Fruit fly (Drosophila melanogaster) whole organism, prepupa: Measurements from ENCODE around the gene CG31960.

Experiments used
- Blimp-1 ChIP-seq: fragments of 200-800 bp; sonication (Bioruptor generic); optimal IDR thresholded peaks from 3 replicates; lab custom pipeline; 2017; ENCODE audit warnings: missing biosample characterization, missing genetic modification characterization, mild to moderate bottlenecking, moderate library complexity, missing genetic modification reagents
- CG10631 ChIP-seq: fragments of 200-800 bp; sonication (Bioruptor generic); optimal IDR thresholded peaks from 2 replicates; lab custom pipeline; 2016; ENCODE audit warnings: missing biosample characterization, missing genetic modification characterization
- CG11294 ChIP-seq: fragments of 200-800 bp; sonication (Bioruptor generic); IDR thresholded peaks from 2 replicates; pipeline ENCODE4 v1.3.6; 2022; ENCODE audit warnings: missing biosample characterization, missing genetic modification characterization
- CG11762 ChIP-seq: fragments of 200-800 bp; sonication (Bioruptor generic); optimal IDR thresholded peaks from 3 replicates; lab custom pipeline; 2016; ENCODE audit warnings: missing biosample characterization, missing genetic modification characterization; ENCODE audit not compliant: insufficient read depth
- CG1621 ChIP-seq: fragments of 200-800 bp; sonication (Bioruptor generic); optimal IDR thresholded peaks from 3 replicates; lab custom pipeline; 2018; ENCODE audit warnings: missing biosample characterization, mild to moderate bottlenecking, missing genetic modification characterization
- CG3032 ChIP-seq: fragments of 200-800 bp; optimal IDR thresholded peaks from 2 replicates; lab custom pipeline; 2019; ENCODE audit warnings: missing biosample characterization, mild to moderate bottlenecking, missing genetic modification characterization, moderate library complexity
- CG31627 ChIP-seq: fragments of 200-800 bp; sonication (Bioruptor generic); optimal IDR thresholded peaks from 3 replicates; lab custom pipeline; 2016; ENCODE audit warnings: missing biosample characterization, missing genetic modification characterization
- CG32006 ChIP-seq: fragments of 200-800 bp; sonication (Bioruptor generic); optimal IDR thresholded peaks from 3 replicates; lab custom pipeline; 2017; ENCODE audit warnings: missing biosample characterization, mild to moderate bottlenecking, missing genetic modification characterization
- CG3919 ChIP-seq: fragments of 200-800 bp; sonication (Bioruptor generic); optimal IDR thresholded peaks from 3 replicates; lab custom pipeline; 2016; ENCODE audit warnings: missing biosample characterization, missing genetic modification characterization
- CG4318 ChIP-seq: fragments of 200-800 bp; sonication (Bioruptor generic); optimal IDR thresholded peaks from 3 replicates; lab custom pipeline; 2017; ENCODE audit warnings: missing biosample characterization, mild to moderate bottlenecking, missing genetic modification characterization
- CG6163 ChIP-seq: fragments of 200-800 bp; sonication (Bioruptor generic); IDR thresholded peaks from 3 replicates; pipeline ENCODE4 v1.3.6; 2022; ENCODE audit warnings: missing biosample characterization, missing genetic modification characterization
- CG6276 ChIP-seq: fragments of 200-800 bp; sonication (Bioruptor generic); optimal IDR thresholded peaks from 2 replicates; lab custom pipeline; 2017; ENCODE audit warnings: missing biosample characterization, mild to moderate bottlenecking, missing genetic modification characterization
- CG6808 ChIP-seq: fragments of 200-800 bp; sonication (Bioruptor generic); optimal IDR thresholded peaks from 3 replicates; lab custom pipeline; 2017; ENCODE audit warnings: missing biosample characterization, missing genetic modification characterization, mild to moderate bottlenecking, moderate library complexity, missing genetic modification reagents
- CG8319 ChIP-seq: fragments of 200-800 bp; sonication (Bioruptor generic); optimal IDR thresholded peaks from 3 replicates; lab custom pipeline; 2016; ENCODE audit warnings: missing biosample characterization, missing genetic modification characterization
- CG8632 ChIP-seq: fragments of 200-800 bp; sonication (Bioruptor generic); optimal IDR thresholded peaks from 3 replicates; lab custom pipeline; 2016; ENCODE audit warnings: missing biosample characterization, missing genetic modification characterization
- CG9139 ChIP-seq: fragments of 200-800 bp; sonication (Bioruptor generic); optimal IDR thresholded peaks from 3 replicates; lab custom pipeline; 2017; ENCODE audit warnings: missing biosample characterization, mild to moderate bottlenecking, missing genetic modification characterization
- Eip78C ChIP-seq: fragments of 200-800 bp; sonication (Bioruptor generic); peaks from one replicate; lab custom pipeline; 2016; ENCODE audit warnings: missing biosample characterization, missing genetic modification characterization
- Hr39 ChIP-seq: fragments of 200-800 bp; sonication (Bioruptor generic); optimal IDR thresholded peaks from 2 replicates; lab custom pipeline; 2016; ENCODE audit warnings: missing biosample characterization, missing genetic modification characterization
- Lpt ChIP-seq: fragments of 200-800 bp; sonication (Bioruptor generic); optimal IDR thresholded peaks from 3 replicates; lab custom pipeline; 2016; ENCODE audit warnings: missing biosample characterization, missing genetic modification characterization
- OdsH ChIP-seq: fragments of 200-800 bp; sonication (Bioruptor generic); optimal IDR thresholded peaks from 3 replicates; lab custom pipeline; 2016; ENCODE audit warnings: missing biosample characterization, missing genetic modification characterization
- Sox102F ChIP-seq: fragments of 200-800 bp; sonication (Bioruptor generic); optimal IDR thresholded peaks from 2 replicates; lab custom pipeline; 2016; ENCODE audit warnings: missing biosample characterization, mild to moderate bottlenecking, missing genetic modification characterization
- achi ChIP-seq: fragments of 200-800 bp; sonication (Bioruptor generic); optimal IDR thresholded peaks from 3 replicates; lab custom pipeline; 2016; ENCODE audit warnings: missing biosample characterization, missing genetic modification characterization
- acj6 ChIP-seq: fragments of 200-800 bp; sonication (Bioruptor generic); optimal IDR thresholded peaks from 3 replicates; lab custom pipeline; 2016; ENCODE audit warnings: missing biosample characterization, missing genetic modification characterization
- cyc ChIP-seq: fragments of 200-800 bp; sonication (Bioruptor generic); optimal IDR thresholded peaks from 3 replicates; lab custom pipeline; 2016; ENCODE audit warnings: missing biosample characterization, missing genetic modification characterization
- dac ChIP-seq: fragments of 200-800 bp; sonication (Bioruptor generic); optimal IDR thresholded peaks from 2 replicates; lab custom pipeline; 2017; ENCODE audit warnings: missing biosample characterization, mild to moderate bottlenecking, missing genetic modification characterization
- esn ChIP-seq: fragments of 200-800 bp; sonication (Bioruptor generic); optimal IDR thresholded peaks from 2 replicates; lab custom pipeline; 2016; ENCODE audit warnings: missing biosample characterization, mild to moderate bottlenecking, missing genetic modification characterization, moderate library complexity
- fd59A ChIP-seq: fragments of 200-800 bp; sonication (Bioruptor generic); optimal IDR thresholded peaks from 2 replicates; lab custom pipeline; 2017; ENCODE audit warnings: missing biosample characterization, mild to moderate bottlenecking, missing genetic modification characterization, missing genetic modification reagents
- fd85E ChIP-seq: fragments of 200-800 bp; sonication (Bioruptor generic); optimal IDR thresholded peaks from 3 replicates; lab custom pipeline; 2016; ENCODE audit warnings: missing biosample characterization, missing genetic modification characterization
- fkh ChIP-seq: fragments of 200-800 bp; sonication (Bioruptor generic); optimal IDR thresholded peaks from 3 replicates; lab custom pipeline; 2017; ENCODE audit warnings: missing biosample characterization, mild to moderate bottlenecking, missing genetic modification characterization, moderate library complexity
- lz ChIP-seq: fragments of 200-800 bp; sonication (Bioruptor generic); optimal IDR thresholded peaks from 3 replicates; lab custom pipeline; 2016; ENCODE audit warnings: missing biosample characterization, missing genetic modification characterization

Gene CG31960

dm6 chr2L:3806197-3807030 lies 21.7 kb downstream of the CG31960 start (continued):
- TF ChIP-seq CG32006 (GFP tag; lab: Kevin White, UChicago) = no peak

dm6 chr2L:3813255-3813875 lies 28.6 kb downstream of the CG31960 start, which contains the start of gene CG3407:
Gene CG3407, minus strand, starts transcription at chr2L:3813410.
- TF ChIP-seq CG31627 (GFP tag; lab: Kevin White, UChicago) (peak; percentile 33), cyc (GFP tag; lab: Kevin White, UChicago) (peak; percentile 24), CG6163 (no peak), Lpt (GFP tag; lab: Kevin White, UChicago) (no peak), fd59A (peak; percentile 19), fkh (GFP tag; lab: Kevin White, UChicago) (peak; percentile 53), lz (GFP tag; lab: Kevin White, UChicago) (peak; percentile 16), esn (peak; percentile 53)

dm6 chr2L:3814163-3814562 lies 29.4 kb downstream of the CG31960 start:
- TF ChIP-seq Hr39 (no peak), CG3919 (GFP tag; lab: Kevin White, UChicago) (no peak), CG11762 (no peak), CG1621 (tag; lab: Kevin White, UChicago) (no peak), CG3032 (tag; lab: Kevin White, UChicago) (no peak), OdsH (GFP tag; lab: Kevin White, UChicago) (no peak), achi (GFP tag; lab: Kevin White, UChicago) (no peak), Blimp-1 (GFP tag; lab: Kevin White, UChicago) (no peak), cyc (GFP tag; lab: Kevin White, UChicago) (no peak), fd85E (no peak), CG10631 (GFP tag; lab: Kevin White, UChicago) (no peak)
- TF ChIP-seq, all 60 proteins: peak for 0

dm6 chr2L:3818903-3819302 lies 34.2 kb downstream of the CG31960 start:
- TF ChIP-seq Eip78C (GFP tag; lab: Kevin White, UChicago) = no peak
- TF ChIP-seq Sox102F (GFP tag; lab: Kevin White, UChicago) = no peak
- no peak for TF ChIP-seq CG3032 (tag; lab: Kevin White, UChicago)
- TF ChIP-seq CG1621 (tag; lab: Kevin White, UChicago) = no peak
- TF ChIP-seq CG4318 (GFP tag; lab: Kevin White, UChicago) = no peak
- no peak for TF ChIP-seq acj6 (GFP tag; lab: Kevin White, UChicago)
- no peak for TF ChIP-seq CG8632 (GFP tag; lab: Kevin White, UChicago)
- TF ChIP-seq Lpt (GFP tag; lab: Kevin White, UChicago) = no peak
- TF ChIP-seq, all 60 proteins: peak for 0

dm6 chr2L:3822462-3823065 lies 37.8 kb downstream of the CG31960 start:
- TF ChIP-seq achi (GFP tag; lab: Kevin White, UChicago) (no peak), CG1621 (tag; lab: Kevin White, UChicago) (no peak), CG6276 (GFP tag; lab: Kevin White, UChicago) (no peak), CG6808 (GFP tag; lab: Kevin White, UChicago) (no peak), CG3919 (GFP tag; lab: Kevin White, UChicago) (no peak), lz (GFP tag; lab: Kevin White, UChicago) (no peak), Eip78C (GFP tag; lab: Kevin White, UChicago) (no peak)

- TF ChIP-seq CG9139 (no peak), dac (GFP tag; lab: Kevin White, UChicago) (no peak), CG8319 (GFP tag; lab: Kevin White, UChicago) (no peak), CG11294 (GFP tag; lab: Robert Waterston, UW) (no peak)
Observed at dm6 chr2L:3823835-3824234, 39.1 kb downstream of the CG31960 start.
